Worm (Caenorhabditis elegans): Measurements from ENCODE around the gene cnc-4.

DNA sequence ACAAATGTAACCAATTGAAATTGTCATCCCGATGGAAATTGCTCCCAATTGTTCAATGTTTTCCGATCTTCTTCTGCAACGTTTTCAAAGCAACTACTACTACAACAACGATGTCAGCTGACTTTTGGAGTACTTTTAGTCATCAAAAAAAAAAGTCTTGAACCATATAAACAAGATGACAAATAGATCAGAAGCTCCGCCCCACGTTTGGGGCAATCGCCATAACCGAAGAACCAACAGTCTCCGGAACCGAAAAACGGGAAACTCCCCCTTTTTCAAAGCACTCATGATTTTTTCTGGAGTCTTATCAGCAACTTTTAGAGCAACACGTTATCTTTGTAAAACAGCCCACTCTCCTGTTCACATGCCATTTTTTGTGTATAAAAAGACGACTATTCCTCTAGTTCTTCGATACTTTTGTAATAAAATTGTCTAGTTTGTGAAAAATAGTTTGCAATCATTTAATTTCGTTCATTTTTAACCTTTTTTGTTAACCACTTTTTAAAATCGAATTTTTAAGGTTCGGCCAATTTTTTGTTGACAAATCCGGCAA lies 12.5 kb downstream of the cnc-4 start:
- TF ChIP-seq mdl-1 (tag; optimal IDR thresholded peaks at IDR 0.05) (no peak), T20F7.1 (GFP tag; optimal IDR thresholded peaks at IDR 0.05) (no peak), pha-4 (GFP tag; IDR thresholded peaks at IDR 0.05) (no peak), pha-4 (tag; optimal IDR thresholded peaks at IDR 0.05) (no peak), nhr-76 (tag; optimal IDR thresholded peaks at IDR 0.05) (no peak), ztf-11 (tag; optimal IDR thresholded peaks at IDR 0.05) (no peak), hmg-1.1 (GFP tag; IDR thresholded peaks at IDR 0.05) (no peak), unc-39 (tag; optimal IDR thresholded peaks at IDR 0.05) (no peak), rbr-2 (tag; optimal IDR thresholded peaks at IDR 0.05) (no peak)
